Fruit fly (Drosophila melanogaster): ENCODE measurements around the gene CG5013.
A peak's percentile ranks its signal among the peaks of the same experiment; 100 is the strongest.

The CG5013 gene

dm6 chr3R:16028651-16029050 is 20.8 kb upstream of the CG5013 start:
- TF ChIP-seq CG8478 (optimal IDR thresholded peaks at IDR 0.05) (no peak), CTCF (optimal IDR thresholded peaks at IDR 0.05) (no peak)

DNA sequence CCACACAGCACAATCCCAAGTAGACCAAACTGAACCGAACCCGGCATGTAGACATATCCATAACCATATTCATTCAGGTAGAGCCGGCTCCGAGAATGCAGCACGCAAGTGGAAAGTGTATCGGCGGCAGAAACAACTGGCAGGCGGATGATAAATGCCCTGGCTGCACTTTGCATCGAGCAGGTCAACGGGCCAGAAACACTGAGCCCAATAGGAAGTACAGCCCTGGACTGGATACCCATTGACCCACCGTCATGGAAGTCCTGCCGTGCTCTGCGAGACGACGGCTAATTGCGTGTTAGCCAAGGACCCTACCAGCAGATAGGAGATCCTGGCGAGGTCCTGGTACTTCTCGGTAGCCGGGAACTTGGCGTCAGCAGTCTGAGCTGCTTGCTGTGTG is 19.9 kb upstream of the CG5013 start:
- TF ChIP-seq CG8478 (optimal IDR thresholded peaks at IDR 0.05): no peak

dm6 chr3R:16030445-16030844 is 19.0 kb upstream of the CG5013 start:
- TF ChIP-seq CTCF (optimal IDR thresholded peaks at IDR 0.05): no peak
- TF ChIP-seq CG8478 (optimal IDR thresholded peaks at IDR 0.05): no peak

DNA sequence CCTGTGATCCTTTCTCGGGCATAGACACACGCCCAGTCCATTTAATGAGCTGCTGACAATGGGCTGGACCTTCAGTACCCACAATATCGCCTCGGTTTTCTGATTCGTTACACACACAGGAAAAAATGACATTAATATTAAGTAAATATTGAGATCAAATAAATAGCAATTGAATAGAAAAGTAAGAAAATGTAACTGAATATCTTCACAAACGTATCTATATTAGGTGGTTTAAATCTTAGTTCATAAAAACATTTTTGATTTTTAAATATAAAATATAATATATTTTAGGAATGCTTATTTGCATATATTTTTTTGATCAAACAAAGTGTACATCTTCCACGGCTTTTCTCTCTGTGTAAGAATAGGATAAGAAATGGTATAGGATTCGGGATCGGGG is 15.7 kb upstream of the CG5013 start:
- TF ChIP-seq CTCF (optimal IDR thresholded peaks at IDR 0.05): no peak
- no peak for TF ChIP-seq CG8478 (optimal IDR thresholded peaks at IDR 0.05)

DNA sequence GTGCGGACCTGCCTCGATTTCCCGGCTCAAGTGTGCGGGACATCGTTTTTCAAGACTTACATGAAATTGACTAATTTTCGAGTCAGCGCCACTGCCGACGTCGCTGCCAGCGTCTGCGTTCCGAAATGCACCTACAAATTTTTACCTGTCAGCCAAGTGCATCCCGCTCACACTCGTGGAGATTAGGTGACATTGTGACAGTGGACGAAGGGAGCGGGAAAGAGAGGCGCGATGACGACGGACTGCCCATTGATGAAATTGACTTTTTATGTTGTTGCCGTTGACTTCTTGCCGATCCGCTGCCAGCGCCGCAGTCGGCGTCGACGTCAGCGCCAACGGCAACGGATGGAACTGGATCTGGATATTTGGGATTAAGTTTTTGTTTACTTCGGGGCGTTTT is 15.3 kb upstream of the CG5013 start:
- TF ChIP-seq CTCF (optimal IDR thresholded peaks at IDR 0.05) (no peak), CG8478 (optimal IDR thresholded peaks at IDR 0.05) (no peak)

DNA sequence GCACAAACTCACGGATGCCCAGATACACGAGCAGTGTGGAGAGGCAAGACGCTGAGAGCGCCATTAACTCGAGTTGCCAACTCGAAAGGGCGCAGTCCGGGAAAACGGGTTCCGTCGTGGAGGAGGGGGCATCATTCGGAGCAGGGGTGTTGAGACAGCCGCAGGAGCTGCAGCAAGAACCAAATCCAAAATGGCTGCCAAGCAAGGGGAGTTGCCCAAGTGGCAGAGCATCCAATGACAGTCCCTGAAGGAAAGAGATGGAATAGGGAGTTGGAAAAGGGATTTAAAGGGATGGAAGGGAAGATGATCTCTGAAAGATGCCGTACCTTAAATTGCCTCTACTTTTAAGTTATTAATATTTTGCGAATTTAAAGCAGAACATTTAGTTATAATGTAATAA is 11.4 kb upstream of the CG5013 start:
- TF ChIP-seq CG8478 (optimal IDR thresholded peaks at IDR 0.05) (no peak), CTCF (optimal IDR thresholded peaks at IDR 0.05) (no peak)

dm6 chr3R:16039557-16039956 is 9.9 kb upstream of the CG5013 start:
- TF ChIP-seq CTCF (optimal IDR thresholded peaks at IDR 0.05): no peak
- no peak for TF ChIP-seq CG8478 (optimal IDR thresholded peaks at IDR 0.05)

dm6 chr3R:16040925-16041324 is 8.5 kb upstream of the CG5013 start:
- TF ChIP-seq CTCF (optimal IDR thresholded peaks at IDR 0.05): peak in 1 of 2 experiments; percentile 54
- TF ChIP-seq CG8478 (optimal IDR thresholded peaks at IDR 0.05): no peak

DNA sequence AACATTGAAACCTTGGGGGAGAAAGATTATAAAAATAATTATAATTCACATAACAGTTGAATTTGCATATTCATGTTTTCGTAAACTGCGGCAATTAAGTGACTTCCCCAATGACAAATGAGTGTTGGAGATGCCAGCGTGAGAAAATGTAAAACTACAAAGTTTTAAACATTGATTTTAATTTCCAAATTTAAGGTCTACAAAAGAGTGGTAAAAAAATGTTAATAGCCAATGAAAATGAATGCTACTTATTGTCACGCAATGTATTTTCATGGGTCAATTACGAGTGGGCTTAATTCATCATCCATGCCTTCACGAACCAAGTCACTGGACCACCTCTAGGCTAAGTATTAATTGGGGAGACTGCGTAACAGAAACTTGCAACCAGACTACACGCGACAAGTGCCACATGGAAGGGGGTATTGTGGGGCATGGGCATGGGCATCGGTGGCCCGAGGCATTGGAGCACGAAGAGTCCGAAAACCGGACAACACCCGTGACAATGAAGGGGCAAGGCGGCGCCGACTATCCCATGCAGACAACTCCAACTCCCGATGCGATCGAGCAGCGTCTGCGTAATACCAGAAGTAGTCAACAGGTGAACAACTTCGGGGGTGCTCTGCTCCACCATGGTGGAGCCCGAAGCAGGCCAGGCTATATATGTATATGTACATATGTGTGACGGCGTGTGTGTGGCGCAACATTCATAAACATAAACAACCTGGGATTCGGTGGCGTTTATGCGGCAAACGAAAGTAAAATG is 7.2 kb upstream of the CG5013 start:
- TF ChIP-seq CTCF (optimal IDR thresholded peaks at IDR 0.05): no peak
- no peak for TF ChIP-seq CG8478 (optimal IDR thresholded peaks at IDR 0.05)

DNA sequence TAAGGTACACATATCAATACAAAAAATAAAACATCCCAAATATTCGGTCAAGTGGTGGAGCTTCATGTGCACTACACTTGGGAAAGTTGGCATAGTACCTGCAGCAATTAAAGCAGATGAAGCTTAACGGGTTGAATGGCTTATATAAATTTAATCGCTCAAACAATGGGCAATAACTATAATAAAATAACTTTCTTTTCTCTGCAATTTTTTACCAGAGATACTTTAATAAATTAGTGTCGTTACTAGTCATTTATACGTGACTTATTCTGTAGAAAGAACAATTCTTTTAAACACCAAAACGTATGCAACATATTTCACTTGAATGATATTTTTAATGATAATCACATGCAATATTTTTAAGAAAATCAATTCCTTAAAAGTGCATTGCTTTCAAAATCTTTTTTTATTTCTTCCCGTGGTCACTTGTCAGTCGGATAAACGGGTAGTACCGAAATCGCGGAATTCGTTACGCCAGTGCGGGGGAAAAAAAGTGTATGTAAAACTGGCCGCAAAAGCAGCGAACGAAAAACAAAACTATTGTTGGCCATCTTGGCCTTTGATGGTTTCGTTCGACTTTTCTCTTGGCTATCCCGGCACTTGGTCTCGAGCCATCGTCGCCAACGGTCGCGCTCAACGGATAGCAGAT is 6.4 kb upstream of the CG5013 start, which contains the start of gene Jhbp4:
Gene Jhbp4, plus strand, starts transcription at position 599 of the 649 bp plus-strand sequence.
- TF ChIP-seq CTCF (optimal IDR thresholded peaks at IDR 0.05) (no peak), CG8478 (optimal IDR thresholded peaks at IDR 0.05) (no peak)

- TF ChIP-seq CG8478 (optimal IDR thresholded peaks at IDR 0.05): no peak
- no peak for TF ChIP-seq CTCF (optimal IDR thresholded peaks at IDR 0.05)
Observed at dm6 chr3R:16046030-16046429, 3.4 kb upstream of the CG5013 start, which contains the start of gene Jhbp5. TSS of gene Jhbp5 (minus strand) at chr3R:16046130.

DNA sequence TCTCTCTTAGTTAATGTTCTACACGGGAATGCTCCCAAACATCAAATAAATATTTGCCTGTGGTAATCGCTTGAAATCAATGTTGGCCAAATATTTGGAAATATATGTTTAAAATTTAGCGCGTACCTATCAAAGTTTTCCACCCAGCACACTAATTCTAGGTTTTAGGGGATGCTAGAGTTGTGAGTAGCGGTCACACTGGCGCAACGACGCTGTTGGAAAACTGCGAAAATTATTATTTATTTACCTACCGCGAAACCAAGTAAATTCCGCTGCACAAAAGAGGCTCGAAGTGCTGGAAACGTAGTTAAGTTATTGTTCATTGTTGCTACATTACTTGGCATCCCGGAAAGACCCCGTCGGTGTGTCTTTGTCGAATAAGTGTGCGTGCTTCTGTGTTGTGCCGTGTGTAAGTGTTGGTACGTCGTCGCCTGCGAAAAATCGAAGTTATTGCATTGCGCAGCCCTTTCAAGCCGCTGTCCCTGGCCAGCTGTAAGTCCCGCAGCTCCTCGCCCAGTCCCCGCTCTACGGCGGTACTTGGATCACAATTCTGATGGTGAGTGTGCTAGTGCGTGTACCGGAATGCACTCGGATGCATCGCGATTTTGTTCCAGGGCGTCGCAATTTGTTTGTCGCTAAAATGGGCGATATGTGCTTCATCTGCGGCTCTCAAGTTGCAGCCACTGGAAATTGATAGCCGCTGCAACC is 1.3 kb downstream of the CG5013 start, which contains the start of gene msps:
Gene msps, plus strand, starts transcription at position 181 of the 708 bp plus-strand sequence.
- TF ChIP-seq CTCF (optimal IDR thresholded peaks at IDR 0.05) (peak; percentile 2 to 22), CG8478 (optimal IDR thresholded peaks at IDR 0.05) (no peak)

- TF ChIP-seq CG8478 (optimal IDR thresholded peaks at IDR 0.05) (no peak), CTCF (optimal IDR thresholded peaks at IDR 0.05) (no peak)
Observed at dm6 chr3R:16051329-16051679, 1.8 kb downstream of the CG5013 start.

DNA sequence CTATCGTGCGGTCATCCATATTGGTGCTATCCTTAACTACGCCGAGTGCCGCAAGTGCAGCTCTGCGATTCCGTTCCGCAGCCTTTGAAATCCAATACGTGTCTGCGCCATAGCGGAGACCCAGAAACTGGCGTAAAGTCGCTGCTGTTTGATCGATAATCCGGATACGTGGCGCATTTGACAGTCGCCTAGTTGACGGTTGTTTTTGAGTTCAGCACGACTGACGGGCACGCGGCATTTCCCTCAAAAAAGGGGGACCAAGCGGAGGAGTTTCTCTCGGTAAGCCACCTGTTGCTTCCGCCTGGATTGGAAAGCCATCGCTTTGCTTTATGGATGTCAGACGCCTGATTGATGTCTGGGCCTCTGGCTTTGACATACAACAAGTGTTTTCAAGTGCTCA is 18.0 kb downstream of the CG5013 start, which contains the start of gene CG10185:
Gene CG10185, minus strand, starts transcription at position 101 of the 400 bp plus-strand sequence.
- TF ChIP-seq CTCF (optimal IDR thresholded peaks at IDR 0.05) (no peak), CG8478 (optimal IDR thresholded peaks at IDR 0.05) (no peak)

dm6 chr3R:16069266-16069665 is 19.8 kb downstream of the CG5013 start:
- TF ChIP-seq CG8478 (optimal IDR thresholded peaks at IDR 0.05) (no peak), CTCF (optimal IDR thresholded peaks at IDR 0.05) (no peak)

Data from S2 (cell line).